Fruit fly (Drosophila melanogaster) whole organism, adult: ENCODE data around the gene CG44422.
A peak's percentile ranks its signal among the peaks of the same experiment; 100 is the strongest.

ENCODE experiments used
- CG11617 ChIP-seq: fragments of 200-800 bp; sonication (Bioruptor generic); optimal IDR thresholded peaks from 2 replicates; lab custom pipeline; 2017; ENCODE audit warnings: mild to moderate bottlenecking, missing biosample characterization, missing genetic modification reagents, missing genetic modification characterization
- CG1620 ChIP-seq: fragments of 200-800 bp; sonication (Bioruptor generic); optimal IDR thresholded peaks from 2 replicates; lab custom pipeline; 2016; ENCODE audit warnings: missing biosample characterization, missing genetic modification characterization
- CG7101 ChIP-seq: fragments of 200-800 bp; sonication (Bioruptor generic); optimal IDR thresholded peaks from 2 replicates; lab custom pipeline; 2018; ENCODE audit warnings: missing biosample characterization, mild to moderate bottlenecking, missing genetic modification characterization, moderate library complexity
- Clk ChIP-seq: fragments of 200-800 bp; sonication (Bioruptor generic); optimal IDR thresholded peaks from 2 replicates; lab custom pipeline; 2017; ENCODE audit warnings: missing biosample characterization, missing genetic modification characterization
- Crg-1 ChIP-seq: fragments of 200-800 bp; sonication (Bioruptor generic); optimal IDR thresholded peaks from 2 replicates; lab custom pipeline; 2016; ENCODE audit warnings: missing biosample characterization, missing genetic modification characterization
- cnc ChIP-seq, 2 experiments: fragments of >200 bp; optimal IDR thresholded peaks; 2 replicates each; lab custom pipeline; 2017
- kay ChIP-seq: fragments of 200-800 bp; sonication (Bioruptor generic); peaks from one replicate; lab custom pipeline; 2016; ENCODE audit warnings: missing biosample characterization, missing genetic modification characterization, borderline replicate concordance
- tj ChIP-seq: fragments of 200-800 bp; sonication (Bioruptor generic); optimal IDR thresholded peaks from 3 replicates; lab custom pipeline; 2017; ENCODE audit warnings: missing biosample characterization, mild to moderate bottlenecking, missing genetic modification characterization, moderate library complexity
- toe ChIP-seq: fragments of 200-800 bp; sonication (Bioruptor generic); optimal IDR thresholded peaks from 2 replicates; lab custom pipeline; 2016; ENCODE audit warnings: missing biosample characterization, missing genetic modification characterization

- peak; percentile 59 for TF ChIP-seq CG1620 (GFP tag; lab: Kevin White, UChicago)
- peak; percentile 83 for TF ChIP-seq CG11617 (GFP tag; lab: Kevin White, UChicago)
- peak; percentile 28 for TF ChIP-seq Clk (GFP tag; lab: Kevin White, UChicago)
- TF ChIP-seq kay (GFP tag; lab: Kevin White, UChicago) = peak; percentile 96
- TF ChIP-seq toe = no peak
- TF ChIP-seq cnc (optimal IDR thresholded peaks at IDR 0.05; lab: Kevin White, UChicago) = no peak
- TF ChIP-seq CG7101 (tag; lab: Kevin White, UChicago) = peak; percentile 84
- peak; percentile 59 for TF ChIP-seq tj (GFP tag; lab: Kevin White, UChicago)
- TF ChIP-seq Crg-1 (GFP tag; lab: Kevin White, UChicago) = peak; percentile 72
Measured at dm6 chrX:11326213-11326731, 23.7 kb upstream of the CG44422 start.
